Fruit fly (Drosophila melanogaster): Measurements from ENCODE around the gene CG4820.
A peak's percentile ranks its signal among the peaks of the same experiment; 100 is the strongest.

The CG4820 gene

dm6 chr3R:11216156-11216630 is at the start of gene CG4820, which contains the start of gene RpS25:
Gene CG4820, plus strand, starts transcription at chr3R:11216535.
Gene RpS25, minus strand, starts transcription at chr3R:11216287.
- TF ChIP-seq pan (optimal IDR thresholded peaks at IDR 0.05) (no peak), jim (GFP tag; optimal IDR thresholded peaks at IDR 0.05) (no peak), GATAd (GFP tag; optimal IDR thresholded peaks at IDR 0.05) (no peak), Dfd (GFP tag; optimal IDR thresholded peaks at IDR 0.05) (no peak), brk (GFP tag; optimal IDR thresholded peaks at IDR 0.05) (no peak), Sp1 (GFP tag; optimal IDR thresholded peaks at IDR 0.05) (peak; percentile 89), Mio (GFP tag; optimal IDR thresholded peaks at IDR 0.05) (peak; percentile 77), CG9705 (GFP tag; optimal IDR thresholded peaks at IDR 0.05) (peak; percentile 91), CrebA (GFP tag; optimal IDR thresholded peaks at IDR 0.05; ENCODE audit: borderline replicate concordance) (no peak), Hr78 (GFP tag; optimal IDR thresholded peaks at IDR 0.05) (no peak), Vsx2 (GFP tag; optimal IDR thresholded peaks at IDR 0.05; ENCODE audit: partially characterized antibody) (peak; percentile 95), Hr83 (GFP tag; optimal IDR thresholded peaks at IDR 0.05; ENCODE audit: poor library complexity, severe bottlenecking) (peak; percentile 93), br (GFP tag; optimal IDR thresholded peaks at IDR 0.05) (peak; percentile 88), Jra (GFP tag; optimal IDR thresholded peaks at IDR 0.05) (peak; percentile 78), Rel (GFP tag; optimal IDR thresholded peaks at IDR 0.05) (no peak), Rel (tag; optimal IDR thresholded peaks at IDR 0.05) (peak; percentile 61), dmrt93B (GFP tag; optimal IDR thresholded peaks at IDR 0.05) (peak; percentile 95), foxo (GFP tag; optimal IDR thresholded peaks at IDR 0.05) (peak in 1 of 2 experiments; percentile 78), psq (GFP tag; optimal IDR thresholded peaks at IDR 0.05) (peak; percentile 63), dsf (GFP tag; optimal IDR thresholded peaks at IDR 0.05; ENCODE audit: borderline replicate concordance) (peak; percentile 18), Myc (optimal IDR thresholded peaks at IDR 0.05) (peak; percentile 60), dl (GFP tag; optimal IDR thresholded peaks at IDR 0.05; ENCODE audit: insufficient read depth in 1 of 2, partially characterized antibody in 2 of 2) (no peak), Dif (GFP tag; optimal IDR thresholded peaks at IDR 0.05; ENCODE audit: partially characterized antibody) (peak; percentile 52), lola (GFP tag; optimal IDR thresholded peaks at IDR 0.05) (no peak), CG32264 (GFP tag; optimal IDR thresholded peaks at IDR 0.05) (peak; percentile 56), N (GFP tag; optimal IDR thresholded peaks at IDR 0.05) (no peak), h (GFP tag; optimal IDR thresholded peaks at IDR 0.05) (peak; percentile 89), HLH106 (tag; optimal IDR thresholded peaks at IDR 0.05) (peak; percentile 83), OdsH (GFP tag; optimal IDR thresholded peaks at IDR 0.05) (peak; percentile 82), ey (GFP tag; optimal IDR thresholded peaks at IDR 0.05) (peak; percentile 69), Abd-B (GFP tag; optimal IDR thresholded peaks at IDR 0.05) (no peak), usp (GFP tag; optimal IDR thresholded peaks at IDR 0.05) (no peak), fru (GFP tag; optimal IDR thresholded peaks at IDR 0.05) (peak; percentile 83), Hnf4 (GFP tag; optimal IDR thresholded peaks at IDR 0.05) (peak; percentile 52), sage (GFP tag; optimal IDR thresholded peaks at IDR 0.05) (no peak), sv (GFP tag; optimal IDR thresholded peaks at IDR 0.05) (peak; percentile 82), rgr (GFP tag; optimal IDR thresholded peaks at IDR 0.05) (peak; percentile 93), tai (GFP tag; optimal IDR thresholded peaks at IDR 0.05) (no peak), woc (GFP tag; optimal IDR thresholded peaks at IDR 0.05) (peak; percentile 12)

- TF ChIP-seq h (GFP tag; optimal IDR thresholded peaks at IDR 0.05) (no peak), Rel (GFP tag; optimal IDR thresholded peaks at IDR 0.05) (no peak), Rel (tag; optimal IDR thresholded peaks at IDR 0.05) (no peak), Dfd (GFP tag; optimal IDR thresholded peaks at IDR 0.05) (no peak), sage (GFP tag; optimal IDR thresholded peaks at IDR 0.05) (no peak), CrebA (GFP tag; optimal IDR thresholded peaks at IDR 0.05; ENCODE audit: borderline replicate concordance) (no peak), fru (GFP tag; optimal IDR thresholded peaks at IDR 0.05) (no peak), Hr78 (GFP tag; optimal IDR thresholded peaks at IDR 0.05) (no peak), tai (GFP tag; optimal IDR thresholded peaks at IDR 0.05) (no peak), br (GFP tag; optimal IDR thresholded peaks at IDR 0.05) (no peak), Myc (optimal IDR thresholded peaks at IDR 0.05) (no peak), CG9705 (GFP tag; optimal IDR thresholded peaks at IDR 0.05) (no peak), rgr (GFP tag; optimal IDR thresholded peaks at IDR 0.05) (no peak), psq (GFP tag; optimal IDR thresholded peaks at IDR 0.05) (no peak)
These were observed 48.3 kb upstream of the CG4820 start, which contains the start of gene Ugt35E2 for dm6 chr3R:11167931-11168465. Gene Ugt35E2, minus strand, starts transcription at chr3R:11167981.

All from whole organism, wandering third instar larva.